Worm (Caenorhabditis elegans): ENCODE results near the gene F13H10.5.

- TF ChIP-seq nhr-10 (tag; optimal IDR thresholded peaks at IDR 0.05) (no peak), snpc-4 (tag; optimal IDR thresholded peaks at IDR 0.05) (no peak), elt-1 (tag; optimal IDR thresholded peaks at IDR 0.05) (no peak), ama-1 (optimal IDR thresholded peaks at IDR 0.05) (no peak), ztf-1 (GFP tag; conservative IDR thresholded peaks at IDR 0.05) (no peak), nhr-23 (tag; optimal IDR thresholded peaks at IDR 0.05) (no peak), zag-1 (tag; optimal IDR thresholded peaks at IDR 0.05) (no peak), unc-62 (GFP tag; optimal IDR thresholded peaks at IDR 0.05) (no peak), lin-11 (tag; optimal IDR thresholded peaks at IDR 0.05) (no peak), ztf-4 (tag; optimal IDR thresholded peaks at IDR 0.05) (no peak), elt-3 (tag; optimal IDR thresholded peaks at IDR 0.05) (no peak), nhr-11 (tag; optimal IDR thresholded peaks at IDR 0.05) (no peak), blmp-1 (tag; optimal IDR thresholded peaks at IDR 0.05; ENCODE audit: insufficient read depth) (no peak)
Observed at ce11 chrIV:11011920-11012319, 21.1 kb downstream of the F13H10.5 start, which contains the start of gene ndx-9.

All from whole organism, L2 larva.